Worm (Caenorhabditis elegans): Measurements from ENCODE around the gene cyp-43A1.

DNA sequence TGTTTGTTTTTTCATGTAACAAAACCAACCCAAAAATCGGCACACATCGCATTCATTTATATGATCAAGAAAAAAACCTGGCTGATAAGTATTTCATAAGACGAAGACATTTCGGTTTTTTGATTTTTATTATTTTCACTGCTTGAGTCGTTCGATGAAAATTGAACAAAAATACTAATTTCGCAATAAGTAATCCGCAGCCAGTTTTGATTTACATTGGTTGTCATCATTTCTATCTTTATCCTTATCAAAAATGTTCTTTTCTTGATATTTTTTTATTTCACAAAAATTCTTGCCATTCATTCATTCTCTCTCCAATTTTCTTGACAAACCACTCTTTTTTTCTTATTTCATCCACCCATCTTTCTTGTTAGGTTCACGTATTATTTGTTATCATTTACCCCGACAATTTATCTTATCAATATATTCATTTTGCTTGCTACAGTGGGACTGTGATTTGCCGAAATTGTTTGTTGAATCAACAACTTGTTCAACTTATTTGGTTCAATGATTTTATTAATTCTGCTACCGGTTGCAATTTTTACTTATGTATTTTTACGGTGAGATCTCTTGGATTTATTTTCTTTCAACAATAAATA, at the start of gene cyp-43A1:
- TF ChIP-seq ama-1 (optimal IDR thresholded peaks at IDR 0.05) = no peak
- TF ChIP-seq tbx-37 (GFP tag; conservative IDR thresholded peaks at IDR 0.05) = no peak
- no peak for TF ChIP-seq scrt-1 (GFP tag; IDR thresholded peaks at IDR 0.05)

Measured in whole organism, early embryonic.